Worm (Caenorhabditis elegans): ENCODE results near the gene srw-112.

DNA sequence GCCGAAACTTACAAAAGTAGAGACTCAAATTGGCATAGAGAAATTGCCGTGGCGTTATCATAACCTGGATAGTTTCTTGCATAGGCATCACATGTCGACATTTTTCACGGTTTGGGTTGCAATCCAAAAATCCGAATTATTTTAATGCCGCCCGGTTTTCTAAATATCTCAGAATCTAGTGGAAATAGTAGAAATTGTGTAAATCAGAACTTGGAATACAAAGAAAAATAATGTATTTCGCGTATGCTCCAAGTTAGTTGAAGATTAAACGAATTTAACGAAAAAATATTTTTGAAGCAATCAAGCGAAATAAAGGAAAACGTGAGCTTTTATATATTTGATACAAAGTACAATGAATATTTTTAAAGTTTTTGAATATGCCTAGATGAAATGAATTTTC is 45.0 kb downstream of the srw-112 start, which contains the start of gene srw-144:
- TF ChIP-seq fkh-10 (GFP tag; optimal IDR thresholded peaks at IDR 0.05), result no peak
- TF ChIP-seq pha-4 (tag; optimal IDR thresholded peaks at IDR 0.05), result no peak
- TF ChIP-seq pros-1 (tag; optimal IDR thresholded peaks at IDR 0.05), result no peak
- TF ChIP-seq ceh-34 (tag; optimal IDR thresholded peaks at IDR 0.05), result no peak
- no peak for TF ChIP-seq F13H6.1 (tag; optimal IDR thresholded peaks at IDR 0.05)
- no peak for TF ChIP-seq pax-1 (tag; optimal IDR thresholded peaks at IDR 0.05)
